Worm (Caenorhabditis elegans): ENCODE measurements around the gene R151.1.

Gene R151.1

DNA sequence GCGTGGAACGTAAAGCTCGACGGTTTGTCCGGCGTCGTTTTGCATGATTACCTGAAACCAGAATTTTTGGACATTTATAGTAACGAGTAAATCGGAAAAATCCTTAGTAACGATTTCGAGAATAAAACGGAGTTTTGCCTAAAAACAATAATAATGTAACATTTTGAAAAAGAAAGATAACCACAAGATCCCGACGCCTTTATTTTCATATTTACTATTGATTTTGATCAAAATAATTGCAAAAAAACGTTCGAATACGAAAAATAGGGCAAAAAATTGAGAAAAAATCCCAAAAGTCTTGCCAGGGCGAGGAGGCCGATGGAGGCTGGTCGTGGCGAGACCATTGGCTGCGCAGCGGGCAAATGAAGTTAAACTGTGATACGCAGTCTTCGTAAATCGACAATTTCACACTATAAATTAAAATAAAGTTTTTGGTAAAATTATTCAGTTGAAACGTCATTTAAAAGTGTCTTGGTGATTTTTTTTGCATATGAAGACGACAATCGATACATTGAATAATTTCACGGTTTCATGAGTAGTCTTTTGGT is 26.7 kb upstream of the R151.1 start, which contains the start of gene rps-21 (continued):
- TF ChIP-seq nfya-1 (tag; optimal IDR thresholded peaks at IDR 0.05; ENCODE audit: insufficient read depth) (peak; percentile 90), R02D3.7 (tag; optimal IDR thresholded peaks at IDR 0.05) (peak; percentile 96)

DNA sequence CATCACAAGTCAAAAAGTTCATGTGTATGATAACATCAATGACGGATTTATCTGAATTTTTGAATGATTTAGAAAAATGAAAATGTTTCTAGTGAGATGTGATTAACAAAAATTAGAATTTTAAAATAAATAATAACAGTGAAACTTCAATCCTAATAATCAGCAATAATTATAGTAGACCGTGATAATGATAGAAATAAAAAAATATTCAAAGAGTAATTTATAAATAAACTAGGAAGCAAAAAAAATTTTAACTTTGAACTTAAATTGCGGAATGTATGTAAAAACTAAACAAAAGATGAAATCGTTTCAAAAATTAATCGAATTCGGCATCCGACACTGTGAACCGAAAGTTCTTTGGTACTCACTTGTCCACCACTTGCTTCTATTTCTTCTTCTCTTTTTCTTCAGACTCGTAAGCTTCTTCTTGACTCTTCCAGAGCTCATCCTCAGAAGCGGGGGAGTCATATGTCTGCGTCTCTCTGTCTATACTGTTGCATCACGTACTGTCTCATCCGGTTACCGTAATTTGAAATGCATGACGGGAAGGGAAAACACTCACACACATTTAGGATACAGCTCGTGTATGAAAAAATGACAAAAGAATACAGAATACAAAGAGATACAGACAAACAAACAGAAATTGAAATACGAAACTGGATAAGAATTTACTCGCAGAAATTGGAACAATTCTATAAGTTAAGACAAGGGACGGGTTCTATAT is 23.2 kb upstream of the R151.1 start, which contains the start of gene mec-14:
mec-14 (minus strand) TSS at position 51 of the 724 bp plus-strand sequence.
- TF ChIP-seq jun-1 (tag; optimal IDR thresholded peaks at IDR 0.05) (no peak), lin-39 (tag; optimal IDR thresholded peaks at IDR 0.05) (no peak), lin-15B (tag; optimal IDR thresholded peaks at IDR 0.05) (no peak), ceh-16 (tag; optimal IDR thresholded peaks at IDR 0.05) (no peak), nhr-23 (tag; optimal IDR thresholded peaks at IDR 0.05) (no peak), elt-1 (tag; optimal IDR thresholded peaks at IDR 0.05) (no peak), snpc-4 (tag; optimal IDR thresholded peaks at IDR 0.05) (no peak), fos-1 (tag; optimal IDR thresholded peaks at IDR 0.05) (no peak), daf-12 (tag; optimal IDR thresholded peaks at IDR 0.05) (no peak), ama-1 (optimal IDR thresholded peaks at IDR 0.05) (no peak), ceh-82 (tag; optimal IDR thresholded peaks at IDR 0.05) (no peak), pqm-1 (tag; optimal IDR thresholded peaks at IDR 0.05) (no peak), nhr-28 (tag; optimal IDR thresholded peaks at IDR 0.05) (no peak), nhr-43 (tag; optimal IDR thresholded peaks at IDR 0.05; ENCODE audit: poor library complexity, severe bottlenecking) (no peak), nhr-11 (tag; optimal IDR thresholded peaks at IDR 0.05) (no peak), fkh-2 (tag; optimal IDR thresholded peaks at IDR 0.05) (no peak), mdl-1 (tag; optimal IDR thresholded peaks at IDR 0.05) (no peak), R02D3.7 (tag; optimal IDR thresholded peaks at IDR 0.05) (no peak), unc-62 (GFP tag; optimal IDR thresholded peaks at IDR 0.05) (no peak), mml-1 (tag; optimal IDR thresholded peaks at IDR 0.05) (no peak)

ce11 chrIII:7195325-7195724 is 21.0 kb upstream of the R151.1 start, which contains the start of gene F37C12.18:
F37C12.18 (minus strand) TSS chrIII:7195425.
- TF ChIP-seq egl-5 (tag; optimal IDR thresholded peaks at IDR 0.05) = no peak
- TF ChIP-seq R02D3.7 (tag; optimal IDR thresholded peaks at IDR 0.05) = no peak
- no peak for TF ChIP-seq nhr-23 (tag; optimal IDR thresholded peaks at IDR 0.05)
- no peak for TF ChIP-seq unc-62 (GFP tag; optimal IDR thresholded peaks at IDR 0.05)
- TF ChIP-seq nhr-28 (tag; optimal IDR thresholded peaks at IDR 0.05) = no peak
- no peak for TF ChIP-seq fkh-10 (GFP tag; optimal IDR thresholded peaks at IDR 0.05)
- no peak for TF ChIP-seq ceh-28 (tag; optimal IDR thresholded peaks at IDR 0.05)
- no peak for TF ChIP-seq nhr-76 (tag; optimal IDR thresholded peaks at IDR 0.05)
- TF ChIP-seq aly-2 (tag; optimal IDR thresholded peaks at IDR 0.05) = no peak

ce11 chrIII:7197973-7198372 is 18.4 kb upstream of the R151.1 start, which contains the start of gene exos-9:
exos-9 (minus strand) TSS chrIII:7198073.
- TF ChIP-seq mml-1 (tag; optimal IDR thresholded peaks at IDR 0.05) (no peak), R02D3.7 (tag; optimal IDR thresholded peaks at IDR 0.05) (no peak), sea-2 (GFP tag; optimal IDR thresholded peaks at IDR 0.05) (no peak), nhr-12 (tag; optimal IDR thresholded peaks at IDR 0.05) (no peak), daf-12 (tag; optimal IDR thresholded peaks at IDR 0.05) (no peak), ceh-16 (tag; optimal IDR thresholded peaks at IDR 0.05) (no peak), pqm-1 (tag; optimal IDR thresholded peaks at IDR 0.05) (no peak), skn-1 (tag; optimal IDR thresholded peaks at IDR 0.05) (no peak), elt-2 (tag; optimal IDR thresholded peaks at IDR 0.05) (no peak), ama-1 (optimal IDR thresholded peaks at IDR 0.05) (no peak), egl-5 (tag; optimal IDR thresholded peaks at IDR 0.05) (no peak), aly-2 (tag; optimal IDR thresholded peaks at IDR 0.05) (no peak), nfya-1 (tag; optimal IDR thresholded peaks at IDR 0.05; ENCODE audit: insufficient read depth) (no peak), snpc-4 (tag; optimal IDR thresholded peaks at IDR 0.05) (no peak), lin-15B (tag; optimal IDR thresholded peaks at IDR 0.05) (no peak)

DNA sequence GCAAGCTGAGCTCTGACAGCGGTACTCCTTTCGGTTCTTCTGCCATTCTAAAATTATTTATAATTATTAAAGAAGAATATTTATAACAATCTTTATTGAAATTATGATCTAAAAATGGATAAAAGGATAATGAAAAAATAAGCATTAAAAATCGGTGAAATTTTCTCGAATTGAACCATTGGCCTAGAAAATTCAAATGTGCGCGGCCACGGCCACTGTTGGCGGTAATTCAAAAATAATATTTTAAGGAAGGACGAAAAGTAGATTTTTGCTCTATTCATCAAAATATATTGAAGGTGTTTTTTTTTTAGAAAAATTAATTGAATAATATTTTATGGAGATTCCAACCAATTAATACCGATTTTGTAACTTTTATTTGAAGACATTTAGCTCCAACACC is 17.5 kb upstream of the R151.1 start, which contains the start of gene pfd-5:
pfd-5 (minus strand) TSS at position 47 of the 400 bp plus-strand sequence.
- peak; percentile 3 for TF ChIP-seq egl-5 (tag; optimal IDR thresholded peaks at IDR 0.05)
- TF ChIP-seq jun-1 (tag; optimal IDR thresholded peaks at IDR 0.05) = no peak
- peak; percentile 7 for TF ChIP-seq lsy-12 (tag; optimal IDR thresholded peaks at IDR 0.05)
- TF ChIP-seq nhr-76 (tag; optimal IDR thresholded peaks at IDR 0.05) = no peak
- TF ChIP-seq nfya-1 (tag; optimal IDR thresholded peaks at IDR 0.05; ENCODE audit: insufficient read depth) = peak; percentile 64
- TF ChIP-seq pha-4 (tag; optimal IDR thresholded peaks at IDR 0.05) = peak; percentile 76
- no peak for TF ChIP-seq ceh-28 (tag; optimal IDR thresholded peaks at IDR 0.05)
- TF ChIP-seq nhr-23 (tag; optimal IDR thresholded peaks at IDR 0.05) = peak; percentile 45
- peak; percentile 15 for TF ChIP-seq nhr-25 (tag; optimal IDR thresholded peaks at IDR 0.05)
- peak; percentile 84 for TF ChIP-seq nhr-43 (tag; optimal IDR thresholded peaks at IDR 0.05; ENCODE audit: poor library complexity, severe bottlenecking)
- TF ChIP-seq mdl-1 (tag; optimal IDR thresholded peaks at IDR 0.05) = no peak
- peak; percentile 61 for TF ChIP-seq lin-15B (tag; optimal IDR thresholded peaks at IDR 0.05)
- no peak for TF ChIP-seq eor-1 (tag; optimal IDR thresholded peaks at IDR 0.05)

Measured in whole organism, L3 larva.